Worm (Caenorhabditis elegans) whole organism, L2 larva: ENCODE measurements around the gene C50B6.9.
A peak's percentile ranks its signal among the peaks of the same experiment; 100 is the strongest.

Source experiments
- F13H6.1 ChIP-seq: sonication (generic microtip); optimal IDR thresholded peaks from 2 replicates; lab custom pipeline; 2016; ENCODE audit warnings: missing genetic modification characterization, missing compliant biosample characterization
- R02D3.7 ChIP-seq: fragments of 150-350 bp; optimal IDR thresholded peaks from 2 replicates; lab custom pipeline; 2014; ENCODE audit warnings: missing biosample characterization, missing genetic modification characterization
- Y55F3AM.14 ChIP-seq: fragments of 200-800 bp; sonication (Bioruptor generic); optimal IDR thresholded peaks from 2 replicates; lab custom pipeline; 2018; ENCODE audit warnings: mild to moderate bottlenecking, missing genetic modification characterization, missing compliant biosample characterization
- ama-1 ChIP-seq: fragments of 150-350 bp; optimal IDR thresholded peaks from 2 replicates; lab custom pipeline; 2018; ENCODE audit warnings: inconsistent platforms
- blmp-1 ChIP-seq: sonication (generic microtip); optimal IDR thresholded peaks from 2 replicates; lab custom pipeline; 2017; ENCODE audit warnings: missing genetic modification characterization, mild to moderate bottlenecking, missing compliant biosample characterization, antibody characterized with exemption, moderate library complexity; ENCODE audit not compliant: insufficient read depth
- ceh-16 ChIP-seq: fragments of 150-350 bp; optimal IDR thresholded peaks from 2 replicates; lab custom pipeline; 2014; ENCODE audit warnings: missing biosample characterization, missing genetic modification characterization
- ceh-82 ChIP-seq: fragments of 150-350 bp; optimal IDR thresholded peaks from 2 replicates; lab custom pipeline; 2014; ENCODE audit warnings: missing biosample characterization, missing genetic modification characterization
- crh-2 ChIP-seq: sonication (generic microtip); optimal IDR thresholded peaks from 2 replicates; lab custom pipeline; 2017; ENCODE audit warnings: missing biosample characterization, missing genetic modification characterization
- dmd-4 ChIP-seq: sonication (generic microtip); optimal IDR thresholded peaks from 2 replicates; lab custom pipeline; 2017; ENCODE audit warnings: missing biosample characterization, missing genetic modification characterization
- elt-1 ChIP-seq: fragments of 150-350 bp; optimal IDR thresholded peaks from 2 replicates; lab custom pipeline; 2014; ENCODE audit warnings: missing biosample characterization, missing genetic modification characterization
- elt-3 ChIP-seq: sonication (generic microtip); optimal IDR thresholded peaks from 2 replicates; lab custom pipeline; 2017; ENCODE audit warnings: missing biosample characterization, missing genetic modification characterization
- fos-1 ChIP-seq: fragments of 150-350 bp; optimal IDR thresholded peaks from 2 replicates; lab custom pipeline; 2014; ENCODE audit warnings: missing biosample characterization, missing genetic modification characterization
- lsy-2 ChIP-seq, 2 experiments: fragments of 150-350 bp in 1 of 2; sonication (generic microtip) in 1 of 2; optimal IDR thresholded peaks; 2 replicates each; lab custom pipeline; 2014 to 2017; ENCODE audit warnings: missing biosample characterization in 2 of 2, missing genetic modification characterization in 2 of 2
- mab-5 ChIP-seq: fragments of 150-350 bp; optimal IDR thresholded peaks from 2 replicates; lab custom pipeline; 2014; ENCODE audit warnings: missing biosample characterization, missing genetic modification characterization
- mbf-1 ChIP-seq: sonication (generic microtip); optimal IDR thresholded peaks from 2 replicates; lab custom pipeline; 2017; ENCODE audit warnings: missing biosample characterization, missing genetic modification characterization
- nhr-10 ChIP-seq: sonication (generic microtip); optimal IDR thresholded peaks from 2 replicates; lab custom pipeline; 2017; ENCODE audit warnings: missing biosample characterization, missing genetic modification characterization
- nhr-11 ChIP-seq: fragments of 150-350 bp; optimal IDR thresholded peaks from 2 replicates; lab custom pipeline; 2014; ENCODE audit warnings: missing biosample characterization, missing genetic modification characterization
- nhr-12 ChIP-seq: fragments of 150-350 bp; optimal IDR thresholded peaks from 2 replicates; lab custom pipeline; 2014; ENCODE audit warnings: missing biosample characterization, missing genetic modification characterization
- nhr-129 ChIP-seq: fragments of 150-350 bp; optimal IDR thresholded peaks from 2 replicates; lab custom pipeline; 2014; ENCODE audit warnings: missing biosample characterization, missing genetic modification characterization
- nhr-21 ChIP-seq: fragments of 150-350 bp; optimal IDR thresholded peaks from 2 replicates; lab custom pipeline; 2014; ENCODE audit warnings: missing biosample characterization, missing genetic modification characterization
- nhr-237 ChIP-seq: fragments of 150-350 bp; optimal IDR thresholded peaks from 2 replicates; lab custom pipeline; 2014; ENCODE audit warnings: missing biosample characterization, missing genetic modification characterization
- nhr-25 ChIP-seq: fragments of 150-350 bp; sonication (generic microtip); optimal IDR thresholded peaks from 3 replicates; lab custom pipeline; 2014; ENCODE audit warnings: missing biosample characterization, missing genetic modification characterization
- nhr-77 ChIP-seq: fragments of 150-350 bp; optimal IDR thresholded peaks from 2 replicates; lab custom pipeline; 2014; ENCODE audit warnings: missing biosample characterization, missing genetic modification characterization
- sem-4 ChIP-seq: fragments of 150-350 bp; optimal IDR thresholded peaks from 2 replicates; lab custom pipeline; 2014; ENCODE audit warnings: missing biosample characterization, missing genetic modification reagents, missing genetic modification characterization
- skn-1 ChIP-seq: sonication (generic microtip); optimal IDR thresholded peaks from 2 replicates; lab custom pipeline; 2017; ENCODE audit warnings: missing biosample characterization, missing genetic modification characterization
- sma-3 ChIP-seq: sonication (generic microtip); optimal IDR thresholded peaks from 2 replicates; lab custom pipeline; 2016; ENCODE audit warnings: missing genetic modification reagents, missing genetic modification characterization, missing compliant biosample characterization
- sma-9 ChIP-seq, 2 experiments: fragments of 150-350 bp in 1 of 2; sonication (generic microtip) in 1 of 2; optimal IDR thresholded peaks; 2 replicates each; lab custom pipeline; 2014 to 2016; ENCODE audit warnings: missing genetic modification characterization in 2 of 2, mild to moderate bottlenecking in 1 of 2, missing biosample characterization in 1 of 2, missing compliant biosample characterization in 1 of 2, missing genetic modification reagents in 1 of 2, moderate library complexity in 1 of 2
- unc-39 ChIP-seq: fragments of 150-350 bp; optimal IDR thresholded peaks from 2 replicates; lab custom pipeline; 2014; ENCODE audit warnings: missing biosample characterization, missing genetic modification characterization
- unc-55 ChIP-seq: fragments of 150-350 bp; sonication (generic microtip); optimal IDR thresholded peaks from 3 replicates; lab custom pipeline; 2014; ENCODE audit warnings: missing biosample characterization, missing genetic modification reagents, missing genetic modification characterization
- unc-62 ChIP-seq: fragments of 150-350 bp; optimal IDR thresholded peaks from 2 replicates; lab custom pipeline; 2014; ENCODE audit warnings: missing biosample characterization, missing genetic modification reagents, missing genetic modification characterization
- zag-1 ChIP-seq: fragments of 150-350 bp; optimal IDR thresholded peaks from 2 replicates; lab custom pipeline; 2014; ENCODE audit warnings: missing biosample characterization, missing genetic modification characterization
- ztf-1 ChIP-seq: fragments of 200-800 bp; sonication (Bioruptor generic); conservative IDR thresholded peaks from 2 replicates; pipeline ENCODE4 v1.3.6; 2022; ENCODE audit warnings: missing genetic modification characterization, missing compliant biosample characterization

The C50B6.9 gene

ce11 chrV:13351773-13352172, 15.6 kb downstream of the C50B6.9 start (continued):
- TF ChIP-seq zag-1 (tag; lab: Kevin White, UChicago), result no peak
- TF ChIP-seq sma-3, result no peak
- TF ChIP-seq blmp-1, result no peak

DNA sequence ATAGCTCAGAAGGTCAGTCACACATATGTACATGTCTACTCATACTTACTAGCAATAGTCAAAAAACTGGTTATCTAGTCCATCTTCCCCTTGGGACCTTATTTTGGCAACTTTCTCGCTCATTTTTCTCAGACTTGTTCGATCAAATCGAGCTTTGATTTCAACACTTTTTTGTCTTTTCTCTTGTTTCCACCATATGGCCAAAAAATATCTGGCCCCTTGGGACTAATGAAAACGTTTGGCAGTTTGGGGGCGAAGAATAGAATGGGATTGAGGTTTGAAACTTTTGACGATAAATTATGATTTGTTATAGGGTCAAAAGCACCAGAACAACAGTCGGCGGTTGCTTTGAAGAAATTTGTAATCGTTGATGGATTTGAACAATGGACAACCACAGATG, 16.2 kb downstream of the C50B6.9 start:
- TF ChIP-seq mab-5 (tag; lab: Kevin White, UChicago) (peak; percentile 60), Y55F3AM.14 (GFP tag; lab: Kevin White, UChicago) (no peak)

- TF ChIP-seq R02D3.7 (tag; lab: Kevin White, UChicago), result no peak
- no peak for TF ChIP-seq elt-3
- TF ChIP-seq skn-1 (tag; lab: Kevin White, UChicago), result no peak
- no peak for TF ChIP-seq lsy-2 (tag; optimal IDR thresholded peaks at IDR 0.05; lab: Kevin White, UChicago)
- no peak for TF ChIP-seq ceh-16
- no peak for TF ChIP-seq unc-55 (GFP tag; lab: Kevin White, UChicago)
- no peak for TF ChIP-seq nhr-12 (tag; lab: Kevin White, UChicago)
- TF ChIP-seq mab-5 (tag; lab: Kevin White, UChicago), result no peak
- no peak for TF ChIP-seq unc-39 (tag; lab: Kevin White, UChicago)
- TF ChIP-seq unc-62 (GFP tag; lab: Kevin White, UChicago), result no peak
- no peak for TF ChIP-seq blmp-1
- no peak for TF ChIP-seq nhr-129 (tag; lab: Kevin White, UChicago)
- no peak for TF ChIP-seq nhr-11
- TF ChIP-seq nhr-77 (tag; lab: Kevin White, UChicago), result no peak
- TF ChIP-seq zag-1 (tag; lab: Kevin White, UChicago), result no peak
- TF ChIP-seq mbf-1 (tag; lab: Kevin White, UChicago), result no peak
These were observed 20.0 kb downstream of the C50B6.9 start for ce11 chrV:13356210-13356609.

- TF ChIP-seq dmd-4 (no peak), ceh-16 (no peak), nhr-11 (no peak), ceh-82 (tag; lab: Kevin White, UChicago) (no peak), nhr-129 (tag; lab: Kevin White, UChicago) (peak; percentile 63), R02D3.7 (tag; lab: Kevin White, UChicago) (no peak), fos-1 (tag; lab: Kevin White, UChicago) (peak; percentile 54), sma-9 (GFP tag; optimal IDR thresholded peaks at IDR 0.05; lab: Kevin White, UChicago) (peak; percentile 43), sma-9 (tag; optimal IDR thresholded peaks at IDR 0.05; lab: Kevin White, UChicago) (no peak), crh-2 (tag; lab: Kevin White, UChicago) (peak; percentile 13), nhr-237 (tag; lab: Kevin White, UChicago) (no peak), ztf-1 (GFP tag; lab: Robert Waterston, UW) (no peak), lsy-2 (tag; optimal IDR thresholded peaks at IDR 0.05; lab: Kevin White, UChicago) (no peak), mbf-1 (tag; lab: Kevin White, UChicago) (no peak), blmp-1 (peak; percentile 19)
These were observed 21.6 kb downstream of the C50B6.9 start, which contains the start of gene F32H5.1 for ce11 chrV:13357652-13358281. F32H5.1 (minus strand) TSS chrV:13358037.

DNA sequence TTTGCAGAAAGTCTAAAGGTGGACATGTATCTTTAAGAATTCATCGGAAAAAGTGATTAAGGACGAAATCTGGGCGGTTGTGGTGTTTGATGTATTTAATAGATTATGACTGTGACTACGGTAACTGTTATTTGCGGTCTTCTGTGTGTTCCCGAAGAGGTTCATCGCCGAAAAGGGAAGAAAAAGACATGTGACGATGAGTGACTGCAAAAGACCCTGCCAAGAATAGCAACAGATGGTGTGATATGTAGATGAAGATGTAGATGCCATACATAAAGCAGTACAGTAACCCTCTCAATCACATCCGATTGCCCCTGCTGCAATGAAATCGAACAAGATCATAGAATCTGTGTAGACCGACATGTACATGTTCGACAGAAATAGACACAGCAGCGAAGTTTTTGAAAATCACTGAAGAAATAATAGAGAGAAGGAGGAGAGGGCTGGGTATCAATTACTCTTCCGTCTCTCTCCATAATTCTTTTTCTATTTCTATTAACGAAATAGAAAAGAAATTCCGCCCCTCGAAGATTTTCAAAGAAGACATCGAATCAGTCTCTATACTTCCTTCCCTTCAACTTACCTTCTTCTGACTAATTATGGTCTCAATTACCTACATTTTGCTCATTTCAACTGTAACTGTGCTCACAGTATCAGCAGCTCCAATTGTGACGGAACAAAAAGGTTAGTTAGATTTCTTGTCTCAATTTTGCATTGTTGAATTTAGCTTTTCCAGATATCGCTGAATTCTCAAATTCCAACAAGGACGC, 22.8 kb downstream of the C50B6.9 start, which contains the start of gene F32H5.3:
Gene F32H5.3, plus strand, starts transcription at position 513 of the 770 bp plus-strand sequence.
- no peak for TF ChIP-seq nhr-12 (tag; lab: Kevin White, UChicago)
- TF ChIP-seq nhr-10, result no peak
- no peak for TF ChIP-seq F13H6.1
- TF ChIP-seq sem-4 (tag; lab: Kevin White, UChicago), result no peak
- TF ChIP-seq unc-39 (tag; lab: Kevin White, UChicago), result no peak
- peak; percentile 30 for TF ChIP-seq ama-1 (lab: Kevin White, UChicago)
- TF ChIP-seq elt-1, result no peak
- peak; percentile 23 for TF ChIP-seq sma-9 (GFP tag; optimal IDR thresholded peaks at IDR 0.05; lab: Kevin White, UChicago)
- no peak for TF ChIP-seq sma-9 (tag; optimal IDR thresholded peaks at IDR 0.05; lab: Kevin White, UChicago)
- TF ChIP-seq skn-1 (tag; lab: Kevin White, UChicago), result no peak
- peak; percentile 44 for TF ChIP-seq nhr-25 (tag; lab: Kevin White, UChicago)
- no peak for TF ChIP-seq ztf-1 (GFP tag; lab: Robert Waterston, UW)
- TF ChIP-seq lsy-2 (tag; optimal IDR thresholded peaks at IDR 0.05; lab: Kevin White, UChicago), result peak in 1 of 2 experiments; percentile 47
- TF ChIP-seq sma-3, result peak; percentile 30
- no peak for TF ChIP-seq nhr-237 (tag; lab: Kevin White, UChicago)
- TF ChIP-seq blmp-1, result peak; percentile 12
- no peak for TF ChIP-seq ceh-16
- TF ChIP-seq nhr-21, result peak; percentile 44
